Fruit fly (Drosophila melanogaster) whole organism, embryonic: ENCODE results near the gene CG13694.

Experiments used
- Aef1 ChIP-seq: fragments of 200-800 bp; sonication (Bioruptor generic); IDR thresholded peaks from 3 replicates; pipeline ENCODE4 v1.3.6; 2022; ENCODE audit warnings: missing biosample characterization, missing genetic modification characterization
- B-H2 ChIP-seq: fragments of 200-800 bp; sonication (Bioruptor generic); optimal IDR thresholded peaks from 2 replicates; lab custom pipeline; 2018; ENCODE audit warnings: missing biosample characterization, mild to moderate bottlenecking, missing genetic modification characterization
- CG10462 ChIP-seq: fragments of 200-800 bp; sonication (Bioruptor generic); optimal IDR thresholded peaks from 2 replicates; lab custom pipeline; 2016; ENCODE audit warnings: missing biosample characterization, missing genetic modification characterization
- CG11085 ChIP-seq: fragments of 200-800 bp; sonication (Bioruptor generic); IDR thresholded peaks from 2 replicates; pipeline ENCODE4 v1.3.6; 2022; ENCODE audit warnings: missing biosample characterization, missing genetic modification characterization
- CG12236 ChIP-seq: fragments of 200-800 bp; sonication (Bioruptor generic); optimal IDR thresholded peaks from 2 replicates; lab custom pipeline; 2016; ENCODE audit warnings: missing biosample characterization, missing genetic modification characterization
- CG12391 ChIP-seq: fragments of 200-800 bp; sonication (Bioruptor generic); optimal IDR thresholded peaks from 3 replicates; lab custom pipeline; 2018; ENCODE audit warnings: missing biosample characterization, mild to moderate bottlenecking, missing genetic modification characterization, moderate library complexity
- CG1603 ChIP-seq: fragments of 200-800 bp; sonication (Bioruptor generic); optimal IDR thresholded peaks from 2 replicates; lab custom pipeline; 2019; ENCODE audit warnings: missing biosample characterization, mild to moderate bottlenecking, missing genetic modification characterization, moderate library complexity
- CG16863 ChIP-seq: fragments of 200-800 bp; sonication (Bioruptor generic); optimal IDR thresholded peaks from 3 replicates; lab custom pipeline; 2016; ENCODE audit warnings: missing biosample characterization, missing genetic modification characterization
- CG17186 ChIP-seq: fragments of 200-800 bp; sonication (Bioruptor generic); optimal IDR thresholded peaks from 3 replicates; lab custom pipeline; 2017; ENCODE audit warnings: missing biosample characterization, missing genetic modification reagents, missing genetic modification characterization
- CG30431 ChIP-seq: fragments of 200-800 bp; sonication (Bioruptor generic); optimal IDR thresholded peaks from 2 replicates; lab custom pipeline; 2017; ENCODE audit warnings: missing biosample characterization, missing genetic modification characterization
- CG31441 ChIP-seq: fragments of 200-800 bp; sonication (Bioruptor generic); IDR thresholded peaks from 2 replicates; pipeline ENCODE4 v1.3.6; 2022; ENCODE audit warnings: missing biosample characterization, missing genetic modification characterization
- CG3726 ChIP-seq: fragments of 200-800 bp; sonication (Bioruptor generic); IDR thresholded peaks from 3 replicates; pipeline ENCODE4, ENCODE4 v1.3.6; 2022; ENCODE audit warnings: missing biosample characterization, missing genetic modification characterization
- CG5953 ChIP-seq: fragments of 200-800 bp; sonication (Bioruptor generic); IDR thresholded peaks from 2 replicates; pipeline ENCODE4 v1.3.6; 2022; ENCODE audit warnings: missing biosample characterization, missing genetic modification characterization
- CG8359 ChIP-seq: fragments of 200-800 bp; sonication (Bioruptor generic); optimal IDR thresholded peaks from 2 replicates; lab custom pipeline; 2017; ENCODE audit warnings: missing biosample characterization, mild to moderate bottlenecking, missing genetic modification characterization, borderline replicate concordance
- CG8388 ChIP-seq: fragments of 200-800 bp; sonication (Bioruptor generic); optimal IDR thresholded peaks from 2 replicates; lab custom pipeline; 2019; ENCODE audit warnings: missing biosample characterization, mild to moderate bottlenecking, missing genetic modification characterization, moderate library complexity
- D ChIP-seq, 2 experiments: fragments of 200-800 bp in 1 of 2; fragments of >200 bp in 1 of 2; sonication (Bioruptor generic) in 1 of 2; optimal IDR thresholded peaks; 2 replicates in 1 of 2; 3 replicates in 1 of 2; lab custom pipeline; 2017; ENCODE audit warnings: mild to moderate bottlenecking in 1 of 2, missing biosample characterization in 1 of 2, missing genetic modification characterization in 1 of 2, missing genetic modification reagents in 1 of 2
- D19A ChIP-seq: fragments of 200-800 bp; optimal IDR thresholded peaks from 3 replicates; lab custom pipeline; 2019; ENCODE audit warnings: missing biosample characterization, mild to moderate bottlenecking, missing genetic modification characterization, moderate library complexity
- H2.0 ChIP-seq: fragments of 200-800 bp; sonication (Bioruptor generic); IDR thresholded peaks from 2 replicates; pipeline ENCODE4 v1.3.6; 2022; ENCODE audit warnings: missing biosample characterization, missing genetic modification characterization
- Hmx ChIP-seq: fragments of 200-800 bp; sonication (Bioruptor generic); optimal IDR thresholded peaks from 2 replicates; lab custom pipeline; 2016; ENCODE audit warnings: missing biosample characterization, missing genetic modification characterization
- Kr ChIP-seq: fragments of 200-800 bp; sonication (Bioruptor generic); optimal IDR thresholded peaks from 2 replicates; lab custom pipeline; 2017; ENCODE audit warnings: missing biosample characterization, mild to moderate bottlenecking, missing genetic modification characterization
- MTF-1 ChIP-seq: fragments of 200-800 bp; sonication (Bioruptor generic); optimal IDR thresholded peaks from 2 replicates; lab custom pipeline; 2018; ENCODE audit warnings: missing biosample characterization, mild to moderate bottlenecking, missing genetic modification characterization, borderline replicate concordance
- Meics ChIP-seq: fragments of 200-800 bp; sonication (Bioruptor generic); optimal IDR thresholded peaks from 2 replicates; lab custom pipeline; 2017; ENCODE audit warnings: missing biosample characterization, mild to moderate bottlenecking, missing genetic modification characterization
- Nf-YA ChIP-seq: fragments of 200-800 bp; sonication (Bioruptor generic); IDR thresholded peaks from 2 replicates; pipeline ENCODE4 v1.3.6; 2022; ENCODE audit warnings: missing biosample characterization, missing genetic modification characterization
- Poxn ChIP-seq: fragments of 200-800 bp; sonication (Bioruptor generic); IDR thresholded peaks from 2 replicates; pipeline ENCODE4 v1.3.6; 2022; ENCODE audit warnings: missing biosample characterization, missing genetic modification characterization
- Rfx ChIP-seq: fragments of 200-800 bp; sonication (Bioruptor generic); IDR thresholded peaks from 2 replicates; pipeline ENCODE4 v1.3.6; 2022; ENCODE audit warnings: missing biosample characterization, missing genetic modification characterization
- Scr ChIP-seq: fragments of 200-800 bp; sonication (Bioruptor generic); IDR thresholded peaks from 2 replicates; pipeline ENCODE4 v1.3.6; 2022; ENCODE audit warnings: missing biosample characterization, missing genetic modification characterization; ENCODE audit not compliant: partially characterized antibody
- abd-A ChIP-seq: fragments of 200-800 bp; sonication (Bioruptor generic); optimal IDR thresholded peaks from 3 replicates; lab custom pipeline; 2019; ENCODE audit warnings: missing biosample characterization, mild to moderate bottlenecking, missing genetic modification characterization, moderate library complexity
- amos ChIP-seq: fragments of 200-800 bp; sonication (Bioruptor generic); IDR thresholded peaks from 2 replicates; pipeline ENCODE4 v1.3.6; 2022; ENCODE audit warnings: missing biosample characterization, missing genetic modification characterization; ENCODE audit not compliant: partially characterized antibody
- ara ChIP-seq: fragments of 200-800 bp; sonication (Bioruptor generic); IDR thresholded peaks from 2 replicates; pipeline ENCODE4 v1.3.6; 2022; ENCODE audit warnings: missing biosample characterization, missing genetic modification characterization
- bowl ChIP-seq: fragments of 200-800 bp; sonication (Bioruptor generic); IDR thresholded peaks from 2 replicates; pipeline ENCODE4 v1.3.6; 2022; ENCODE audit warnings: missing biosample characterization, missing genetic modification characterization
- cato ChIP-seq: fragments of 200-800 bp; sonication (Bioruptor generic); optimal IDR thresholded peaks from 2 replicates; lab custom pipeline; 2016; ENCODE audit warnings: missing biosample characterization, missing genetic modification characterization, borderline replicate concordance
- dm ChIP-seq: fragments of 200-800 bp; sonication (Bioruptor generic); optimal IDR thresholded peaks from 3 replicates; lab custom pipeline; 2016; ENCODE audit warnings: missing biosample characterization, missing genetic modification characterization
- dmrt99B ChIP-seq: fragments of 200-800 bp; sonication (Bioruptor generic); optimal IDR thresholded peaks from 2 replicates; lab custom pipeline; 2018; ENCODE audit warnings: missing biosample characterization, mild to moderate bottlenecking, missing genetic modification characterization, moderate library complexity
- emc ChIP-seq: fragments of 200-800 bp; sonication (Bioruptor generic); optimal IDR thresholded peaks from 2 replicates; lab custom pipeline; 2016; ENCODE audit warnings: missing biosample characterization, missing genetic modification characterization
- en ChIP-seq: fragments of 200-800 bp; sonication (Bioruptor generic); optimal IDR thresholded peaks from 2 replicates; lab custom pipeline; 2016; ENCODE audit warnings: missing biosample characterization, missing genetic modification characterization
- gem ChIP-seq: fragments of 200-800 bp; sonication (Bioruptor generic); optimal IDR thresholded peaks from 2 replicates; lab custom pipeline; 2019; ENCODE audit warnings: missing biosample characterization, mild to moderate bottlenecking, missing genetic modification characterization, moderate library complexity
- grn ChIP-seq: fragments of 200-800 bp; sonication (Bioruptor generic); optimal IDR thresholded peaks from 3 replicates; lab custom pipeline; 2017; ENCODE audit warnings: missing biosample characterization, missing genetic modification characterization
- gro ChIP-seq: fragments of 200-800 bp; sonication (Bioruptor generic); optimal IDR thresholded peaks from 2 replicates; lab custom pipeline; 2016; ENCODE audit warnings: missing biosample characterization, missing genetic modification characterization
- jing ChIP-seq: fragments of 200-800 bp; sonication (Bioruptor generic); optimal IDR thresholded peaks from 2 replicates; lab custom pipeline; 2018; ENCODE audit warnings: missing biosample characterization, mild to moderate bottlenecking, missing genetic modification characterization
- lbe ChIP-seq: fragments of 200-800 bp; sonication (Bioruptor generic); optimal IDR thresholded peaks from 2 replicates; lab custom pipeline; 2016; ENCODE audit warnings: missing biosample characterization, mild to moderate bottlenecking, missing genetic modification characterization
- odd ChIP-seq: fragments of 200-800 bp; sonication (Bioruptor generic); optimal IDR thresholded peaks from 2 replicates; lab custom pipeline; 2017; ENCODE audit warnings: missing biosample characterization, mild to moderate bottlenecking, missing genetic modification characterization
- peb ChIP-seq: fragments of 200-800 bp; sonication (Bioruptor generic); IDR thresholded peaks from 2 replicates; pipeline ENCODE4 v1.3.6; 2022; ENCODE audit warnings: missing biosample characterization, missing genetic modification characterization
- sim ChIP-seq: fragments of 200-800 bp; sonication (Bioruptor generic); IDR thresholded peaks from 2 replicates; pipeline ENCODE4 v1.3.6; 2022; ENCODE audit warnings: missing biosample characterization, missing genetic modification characterization
- so ChIP-seq: fragments of 200-800 bp; sonication (Bioruptor generic); IDR thresholded peaks from 3 replicates; pipeline ENCODE4 v1.3.6; 2022; ENCODE audit warnings: missing biosample characterization, missing genetic modification characterization
- sug ChIP-seq: fragments of 200-800 bp; optimal IDR thresholded peaks from 2 replicates; lab custom pipeline; 2019; ENCODE audit warnings: missing biosample characterization, mild to moderate bottlenecking, missing genetic modification characterization, moderate library complexity
- tgo ChIP-seq: fragments of 200-800 bp; sonication (Bioruptor generic); IDR thresholded peaks from 3 replicates; pipeline ENCODE4 v1.3.6; 2022; ENCODE audit warnings: missing biosample characterization, missing genetic modification characterization
- tin ChIP-seq: fragments of 200-800 bp; sonication (Bioruptor generic); optimal IDR thresholded peaks from 3 replicates; lab custom pipeline; 2016; ENCODE audit warnings: missing biosample characterization, missing genetic modification characterization
- usp ChIP-seq: fragments of >200 bp; optimal IDR thresholded peaks from 2 replicates; lab custom pipeline; 2017; ENCODE audit warnings: missing biosample characterization, missing genetic modification characterization
- zen2 ChIP-seq: fragments of 200-800 bp; sonication (Bioruptor generic); IDR thresholded peaks from 3 replicates; pipeline ENCODE4 v1.3.6; 2022; ENCODE audit warnings: missing biosample characterization, missing genetic modification characterization; ENCODE audit not compliant: partially characterized antibody

Gene CG13694

DNA sequence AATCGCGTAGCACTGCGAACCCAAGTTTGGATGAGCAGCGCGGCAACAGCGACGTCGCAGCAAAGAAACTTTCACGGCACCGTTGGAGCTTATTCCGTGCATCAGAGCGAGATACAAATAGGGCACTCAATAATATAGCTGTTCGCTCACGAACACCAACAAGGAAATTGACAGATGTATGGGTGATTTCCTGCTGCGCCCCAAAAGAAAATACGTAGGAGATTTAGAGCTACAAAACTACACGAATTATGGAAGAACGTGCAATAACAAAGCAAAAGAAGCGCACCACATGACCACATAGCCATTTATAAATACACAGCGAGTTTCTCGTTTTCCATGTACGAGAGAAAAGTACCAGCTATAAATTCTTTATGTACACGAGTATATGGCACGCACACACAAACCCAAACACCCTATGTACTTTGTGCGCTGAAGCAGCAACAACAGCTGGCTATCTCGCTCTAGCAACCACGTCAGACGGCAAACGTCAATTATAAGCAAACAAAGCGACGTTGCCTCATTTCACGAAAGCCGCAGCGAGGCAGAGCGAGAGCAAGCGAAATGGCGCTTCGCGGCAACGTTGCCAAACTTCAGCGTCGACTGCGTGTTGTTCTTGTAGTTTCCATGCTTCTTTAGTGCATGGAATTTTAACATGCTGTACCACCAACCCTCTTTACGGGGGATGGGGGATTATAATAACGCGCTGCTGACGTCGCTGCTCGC, 45.3 kb upstream of the CG13694 start (continued):
- TF ChIP-seq Aef1 (GFP tag; lab: Robert Waterston, UW) (no peak), Nf-YA (GFP tag; lab: Robert Waterston, UW) (no peak), D19A (tag; lab: Kevin White, UChicago) (no peak), CG30431 (no peak), CG10462 (GFP tag; lab: Kevin White, UChicago) (no peak), dmrt99B (no peak), Rfx (no peak), abd-A (peak; percentile 99), jing (GFP tag; lab: Kevin White, UChicago) (no peak), CG12236 (GFP tag; lab: Kevin White, UChicago) (no peak), gro (GFP tag; lab: Kevin White, UChicago) (no peak), CG31441 (GFP tag; lab: Robert Waterston, UW) (no peak), sug (tag; lab: Kevin White, UChicago) (peak; percentile 72), CG1603 (tag; lab: Kevin White, UChicago) (no peak), CG5953 (GFP tag; lab: Robert Waterston, UW) (no peak), grn (GFP tag; lab: Kevin White, UChicago) (no peak), sim (GFP tag; lab: Robert Waterston, UW) (no peak), emc (GFP tag; lab: Kevin White, UChicago) (no peak), CG12391 (tag; lab: Kevin White, UChicago) (no peak), Hmx (GFP tag; lab: Kevin White, UChicago) (no peak), CG3726 (GFP tag; lab: Robert Waterston, UW) (no peak), bowl (GFP tag; lab: Robert Waterston, UW) (no peak), CG8388 (GFP tag; lab: Kevin White, UChicago) (no peak), Poxn (no peak), D (optimal IDR thresholded peaks at IDR 0.05; lab: Kevin White, UChicago) (peak; percentile 86), D (GFP tag; optimal IDR thresholded peaks at IDR 0.05; lab: Kevin White, UChicago) (no peak), gem (tag; lab: Kevin White, UChicago) (no peak), CG17186 (GFP tag; lab: Kevin White, UChicago) (no peak), CG8359 (no peak), ara (GFP tag; lab: Robert Waterston, UW) (no peak), en (no peak), CG11085 (GFP tag; lab: Robert Waterston, UW) (no peak), cato (GFP tag; lab: Kevin White, UChicago) (no peak), so (GFP tag; lab: Robert Waterston, UW) (no peak), B-H2 (GFP tag; lab: Kevin White, UChicago) (peak; percentile 89), tin (GFP tag; lab: Kevin White, UChicago) (no peak), Kr (GFP tag; lab: Kevin White, UChicago) (no peak), amos (no peak), odd (GFP tag; lab: Kevin White, UChicago) (peak; percentile 42), zen2 (GFP tag; lab: Robert Waterston, UW) (no peak), lbe (GFP tag; lab: Kevin White, UChicago) (peak; percentile 65), peb (GFP tag; lab: Robert Waterston, UW) (no peak), tgo (GFP tag; lab: Robert Waterston, UW) (no peak), Meics (GFP tag; lab: Kevin White, UChicago) (no peak), CG16863 (no peak), dm (GFP tag; lab: Kevin White, UChicago) (no peak), H2.0 (no peak), MTF-1 (GFP tag; lab: Kevin White, UChicago) (peak; percentile 21), Scr (GFP tag; lab: Robert Waterston, UW) (no peak), usp (no peak)
